Fruit fly (Drosophila melanogaster): Measurements from ENCODE around the gene AdoR.

AdoR gene

dm6 chr3R:30110959-30111358, 38.4 kb downstream of the AdoR start:
- TF ChIP-seq Mio (GFP tag; optimal IDR thresholded peaks at IDR 0.05) (no peak), Hnf4 (GFP tag; optimal IDR thresholded peaks at IDR 0.05) (no peak), h (GFP tag; optimal IDR thresholded peaks at IDR 0.05) (no peak), Rel (GFP tag; optimal IDR thresholded peaks at IDR 0.05) (no peak), Rel (tag; optimal IDR thresholded peaks at IDR 0.05) (no peak), Hr78 (GFP tag; optimal IDR thresholded peaks at IDR 0.05) (no peak), ey (GFP tag; optimal IDR thresholded peaks at IDR 0.05) (no peak), rgr (GFP tag; optimal IDR thresholded peaks at IDR 0.05) (no peak), woc (GFP tag; optimal IDR thresholded peaks at IDR 0.05) (no peak), dl (GFP tag; optimal IDR thresholded peaks at IDR 0.05; ENCODE audit: insufficient read depth in 1 of 2, partially characterized antibody in 2 of 2) (no peak), lola (GFP tag; optimal IDR thresholded peaks at IDR 0.05) (no peak), sv (GFP tag; optimal IDR thresholded peaks at IDR 0.05) (no peak), fru (GFP tag; optimal IDR thresholded peaks at IDR 0.05) (no peak), foxo (GFP tag; optimal IDR thresholded peaks at IDR 0.05) (no peak)

- TF ChIP-seq Dfd (GFP tag; optimal IDR thresholded peaks at IDR 0.05) = peak; percentile 88
- TF ChIP-seq woc (GFP tag; optimal IDR thresholded peaks at IDR 0.05) = no peak
Observed at dm6 chr3R:30109380-30109779, 40.0 kb downstream of the AdoR start.

dm6 chr3R:30108639-30109038, 40.8 kb downstream of the AdoR start:
- no peak for TF ChIP-seq brk (GFP tag; optimal IDR thresholded peaks at IDR 0.05)
- TF ChIP-seq h (GFP tag; optimal IDR thresholded peaks at IDR 0.05) = no peak
- TF ChIP-seq foxo (GFP tag; optimal IDR thresholded peaks at IDR 0.05) = no peak
- TF ChIP-seq tai (GFP tag; optimal IDR thresholded peaks at IDR 0.05) = no peak
- TF ChIP-seq usp (GFP tag; optimal IDR thresholded peaks at IDR 0.05) = no peak
- TF ChIP-seq Sp1 (GFP tag; optimal IDR thresholded peaks at IDR 0.05) = no peak
- no peak for TF ChIP-seq Abd-B (GFP tag; optimal IDR thresholded peaks at IDR 0.05)
- no peak for TF ChIP-seq CG9705 (GFP tag; optimal IDR thresholded peaks at IDR 0.05)
- TF ChIP-seq CG32264 (GFP tag; optimal IDR thresholded peaks at IDR 0.05) = no peak
- no peak for TF ChIP-seq sage (GFP tag; optimal IDR thresholded peaks at IDR 0.05)
- TF ChIP-seq N (GFP tag; optimal IDR thresholded peaks at IDR 0.05) = no peak
- no peak for TF ChIP-seq Vsx2 (GFP tag; optimal IDR thresholded peaks at IDR 0.05; ENCODE audit: partially characterized antibody)
- no peak for TF ChIP-seq CrebA (GFP tag; optimal IDR thresholded peaks at IDR 0.05; ENCODE audit: borderline replicate concordance)
- no peak for TF ChIP-seq ey (GFP tag; optimal IDR thresholded peaks at IDR 0.05)
- TF ChIP-seq Myc (optimal IDR thresholded peaks at IDR 0.05) = no peak
- TF ChIP-seq Mio (GFP tag; optimal IDR thresholded peaks at IDR 0.05) = no peak
- TF ChIP-seq jim (GFP tag; optimal IDR thresholded peaks at IDR 0.05) = no peak

dm6 chr3R:30107718-30108117, 41.7 kb downstream of the AdoR start:
- TF ChIP-seq fru (GFP tag; optimal IDR thresholded peaks at IDR 0.05) = no peak
- TF ChIP-seq brk (GFP tag; optimal IDR thresholded peaks at IDR 0.05) = no peak
- no peak for TF ChIP-seq Sp1 (GFP tag; optimal IDR thresholded peaks at IDR 0.05)
- TF ChIP-seq jim (GFP tag; optimal IDR thresholded peaks at IDR 0.05) = no peak
- TF ChIP-seq GATAd (GFP tag; optimal IDR thresholded peaks at IDR 0.05) = no peak
- no peak for TF ChIP-seq Mio (GFP tag; optimal IDR thresholded peaks at IDR 0.05)
- no peak for TF ChIP-seq pan (optimal IDR thresholded peaks at IDR 0.05)
- no peak for TF ChIP-seq psq (GFP tag; optimal IDR thresholded peaks at IDR 0.05)
- no peak for TF ChIP-seq sv (GFP tag; optimal IDR thresholded peaks at IDR 0.05)
- no peak for TF ChIP-seq Hr83 (GFP tag; optimal IDR thresholded peaks at IDR 0.05; ENCODE audit: poor library complexity, severe bottlenecking)
- no peak for TF ChIP-seq Vsx2 (GFP tag; optimal IDR thresholded peaks at IDR 0.05; ENCODE audit: partially characterized antibody)
- no peak for TF ChIP-seq Dfd (GFP tag; optimal IDR thresholded peaks at IDR 0.05)
- no peak for TF ChIP-seq foxo (GFP tag; optimal IDR thresholded peaks at IDR 0.05)
- TF ChIP-seq br (GFP tag; optimal IDR thresholded peaks at IDR 0.05) = no peak
- no peak for TF ChIP-seq Hr78 (GFP tag; optimal IDR thresholded peaks at IDR 0.05)
- no peak for TF ChIP-seq Myc (optimal IDR thresholded peaks at IDR 0.05)

- TF ChIP-seq Hr78 (GFP tag; optimal IDR thresholded peaks at IDR 0.05) = no peak
- no peak for TF ChIP-seq dsf (GFP tag; optimal IDR thresholded peaks at IDR 0.05; ENCODE audit: borderline replicate concordance)
- TF ChIP-seq ey (GFP tag; optimal IDR thresholded peaks at IDR 0.05) = no peak
- no peak for TF ChIP-seq h (GFP tag; optimal IDR thresholded peaks at IDR 0.05)
- TF ChIP-seq Sp1 (GFP tag; optimal IDR thresholded peaks at IDR 0.05) = no peak
- TF ChIP-seq Myc (optimal IDR thresholded peaks at IDR 0.05) = no peak
Observed at dm6 chr3R:30106562-30106961, 42.8 kb downstream of the AdoR start.
